Worm (Caenorhabditis elegans): ENCODE measurements around the gene ptr-13.

ce11 chrII:11177376-11177775 is 15.1 kb upstream of the ptr-13 start, which contains the start of gene F37H8.6:
- TF ChIP-seq ama-1 (optimal IDR thresholded peaks at IDR 0.05) (no peak), flt-1 (GFP tag; IDR thresholded peaks at IDR 0.05) (no peak), hnd-1 (tag; optimal IDR thresholded peaks at IDR 0.05) (no peak), F13C5.2 (tag; optimal IDR thresholded peaks at IDR 0.05) (no peak), tbx-37 (GFP tag; conservative IDR thresholded peaks at IDR 0.05) (no peak)
